Fruit fly (Drosophila melanogaster): ENCODE results near the gene mtgo.

Gene mtgo

dm6 chr2L:16530809-16531208, 14.0 kb upstream of the mtgo start (continued):
- no peak for TF ChIP-seq CG15269 (tag; optimal IDR thresholded peaks at IDR 0.05)
- no peak for TF ChIP-seq Fer2 (tag; optimal IDR thresholded peaks at IDR 0.05)
- TF ChIP-seq HHEX (GFP tag; optimal IDR thresholded peaks at IDR 0.05), result peak; percentile 2
- no peak for TF ChIP-seq Trl (optimal IDR thresholded peaks at IDR 0.05)
- no peak for TF ChIP-seq Trl (GFP tag; optimal IDR thresholded peaks at IDR 0.05)
- TF ChIP-seq kay (GFP tag; optimal IDR thresholded peaks at IDR 0.05), result peak; percentile 40
- no peak for TF ChIP-seq usp (GFP tag; optimal IDR thresholded peaks at IDR 0.05)
- peak; percentile 13 for TF ChIP-seq ewg (GFP tag; optimal IDR thresholded peaks at IDR 0.05)
- no peak for TF ChIP-seq CG2120 (GFP tag; optimal IDR thresholded peaks at IDR 0.05)
- TF ChIP-seq nau (GFP tag; optimal IDR thresholded peaks at IDR 0.05), result no peak
- no peak for TF ChIP-seq CG8290 (GFP tag; optimal IDR thresholded peaks at IDR 0.05)
- no peak for TF ChIP-seq CG8290 (tag; optimal IDR thresholded peaks at IDR 0.05)
- no peak for TF ChIP-seq CG6683 (GFP tag; optimal IDR thresholded peaks at IDR 0.05)
- no peak for TF ChIP-seq Deaf1 (tag; optimal IDR thresholded peaks at IDR 0.05)
- no peak for TF ChIP-seq h (optimal IDR thresholded peaks at IDR 0.05)
- TF ChIP-seq CG8281 (tag; optimal IDR thresholded peaks at IDR 0.05), result no peak
- no peak for TF ChIP-seq lov (optimal IDR thresholded peaks at IDR 0.05)
- no peak for TF ChIP-seq lov (GFP tag; IDR thresholded peaks at IDR 0.05)
- no peak for TF ChIP-seq en (GFP tag; optimal IDR thresholded peaks at IDR 0.05)
- TF ChIP-seq CG15696 (tag; optimal IDR thresholded peaks at IDR 0.05), result no peak
- no peak for TF ChIP-seq Fer1 (GFP tag; optimal IDR thresholded peaks at IDR 0.05)
- TF ChIP-seq sens (GFP tag), result peak; percentile 89
- no peak for TF ChIP-seq CG9817 (tag; optimal IDR thresholded peaks at IDR 0.05)
- TF ChIP-seq CG7372 (GFP tag; IDR thresholded peaks at IDR 0.05), result no peak
- no peak for TF ChIP-seq CG4282 (GFP tag; optimal IDR thresholded peaks at IDR 0.05)
- no peak for TF ChIP-seq NfI (GFP tag; optimal IDR thresholded peaks at IDR 0.05)
- TF ChIP-seq sc (optimal IDR thresholded peaks at IDR 0.05), result no peak
- no peak for TF ChIP-seq sc (GFP tag; optimal IDR thresholded peaks at IDR 0.05)
- TF ChIP-seq Doc3 (GFP tag; IDR thresholded peaks at IDR 0.05; ENCODE audit: partially characterized antibody), result no peak
- no peak for TF ChIP-seq CG3163 (GFP tag; optimal IDR thresholded peaks at IDR 0.05)
- TF ChIP-seq Hmr (GFP tag; optimal IDR thresholded peaks at IDR 0.05), result no peak
- TF ChIP-seq CG17359 (tag; optimal IDR thresholded peaks at IDR 0.05), result peak; percentile 3
- TF ChIP-seq sna (GFP tag; IDR thresholded peaks at IDR 0.05; ENCODE audit: partially characterized antibody), result no peak
- TF ChIP-seq CG4707 (GFP tag; optimal IDR thresholded peaks at IDR 0.05), result no peak
- no peak for TF ChIP-seq Lpt (GFP tag; optimal IDR thresholded peaks at IDR 0.05)
- peak; percentile 22 for TF ChIP-seq sqz (GFP tag; optimal IDR thresholded peaks at IDR 0.05)
- peak; percentile 5 for TF ChIP-seq CG10543 (GFP tag; optimal IDR thresholded peaks at IDR 0.05)
- no peak for TF ChIP-seq CG12769 (tag; optimal IDR thresholded peaks at IDR 0.05)
- TF ChIP-seq CG30020 (tag; optimal IDR thresholded peaks at IDR 0.05), result no peak
- TF ChIP-seq Atf6 (GFP tag; IDR thresholded peaks at IDR 0.05), result peak; percentile 27; the same call in 1 of the 2 replicates
- TF ChIP-seq CG1024 (GFP tag; IDR thresholded peaks at IDR 0.05), result no peak
- TF ChIP-seq D (optimal IDR thresholded peaks at IDR 0.05), result no peak
- TF ChIP-seq D (GFP tag; optimal IDR thresholded peaks at IDR 0.05), result no peak
- TF ChIP-seq peb (GFP tag; IDR thresholded peaks at IDR 0.05), result no peak; the same call in 1 of the 2 replicates
- TF ChIP-seq HLH3B (GFP tag; IDR thresholded peaks at IDR 0.05), result peak; percentile 34; the same call in 1 of the 2 replicates
- TF ChIP-seq Ets97D (GFP tag; optimal IDR thresholded peaks at IDR 0.05), result no peak
- TF ChIP-seq Hr51 (GFP tag; optimal IDR thresholded peaks at IDR 0.05), result no peak
- TF ChIP-seq gem (tag; optimal IDR thresholded peaks at IDR 0.05), result peak; percentile 1
- peak; percentile 18; the same call in 1 of the 2 replicates for TF ChIP-seq sob (GFP tag; IDR thresholded peaks at IDR 0.05)
- TF ChIP-seq pnt (GFP tag; optimal IDR thresholded peaks at IDR 0.05), result no peak
- TF ChIP-seq CG10366 (GFP tag; IDR thresholded peaks at IDR 0.05), result no peak
- peak; percentile 16 for TF ChIP-seq ATbp (GFP tag; optimal IDR thresholded peaks at IDR 0.05)
- no peak for TF ChIP-seq CG10959 (GFP tag; IDR thresholded peaks at IDR 0.05)

Measured in whole organism, embryonic.